Fruit fly (Drosophila melanogaster): ENCODE results near the gene Eig71Eh.
A peak's percentile ranks its signal among the peaks of the same experiment; 100 is the strongest.

The Eig71Eh gene

dm6 chr3L:15692388-15692787, 33.1 kb upstream of the Eig71Eh start:
- TF ChIP-seq Vsx1 (GFP tag; optimal IDR thresholded peaks at IDR 0.05) (peak; percentile 34), bigmax (GFP tag; optimal IDR thresholded peaks at IDR 0.05) (no peak), GATAe (GFP tag; conservative IDR thresholded peaks at IDR 0.05) (0 out of 2 replicates have a peak, but pooled peaks have one; percentile 33), mirr (GFP tag; optimal IDR thresholded peaks at IDR 0.05) (peak; percentile 89), sug (tag; optimal IDR thresholded peaks at IDR 0.05) (peak; percentile 35), HLH4C (GFP tag; IDR thresholded peaks at IDR 0.05; ENCODE audit: partially characterized antibody) (no peak), exex (tag; optimal IDR thresholded peaks at IDR 0.05) (peak; percentile 97), Rfx (GFP tag; IDR thresholded peaks at IDR 0.05) (peak; percentile 54; the same call in 1 of the 2 replicates)

dm6 chr3L:15691968-15692367, 32.7 kb upstream of the Eig71Eh start, which contains the start of gene CG34451:
Gene CG34451 (minus strand): TSS chr3L:15692068.
- TF ChIP-seq row (GFP tag; IDR thresholded peaks at IDR 0.05) (0 out of 3 replicates have a peak, but pooled peaks have one; percentile 6), sens (GFP tag) (peak; percentile 11), Ets65A (GFP tag) (no peak), CG7372 (GFP tag; IDR thresholded peaks at IDR 0.05) (no peak), Antp (GFP tag; optimal IDR thresholded peaks at IDR 0.05) (no peak)

DNA sequence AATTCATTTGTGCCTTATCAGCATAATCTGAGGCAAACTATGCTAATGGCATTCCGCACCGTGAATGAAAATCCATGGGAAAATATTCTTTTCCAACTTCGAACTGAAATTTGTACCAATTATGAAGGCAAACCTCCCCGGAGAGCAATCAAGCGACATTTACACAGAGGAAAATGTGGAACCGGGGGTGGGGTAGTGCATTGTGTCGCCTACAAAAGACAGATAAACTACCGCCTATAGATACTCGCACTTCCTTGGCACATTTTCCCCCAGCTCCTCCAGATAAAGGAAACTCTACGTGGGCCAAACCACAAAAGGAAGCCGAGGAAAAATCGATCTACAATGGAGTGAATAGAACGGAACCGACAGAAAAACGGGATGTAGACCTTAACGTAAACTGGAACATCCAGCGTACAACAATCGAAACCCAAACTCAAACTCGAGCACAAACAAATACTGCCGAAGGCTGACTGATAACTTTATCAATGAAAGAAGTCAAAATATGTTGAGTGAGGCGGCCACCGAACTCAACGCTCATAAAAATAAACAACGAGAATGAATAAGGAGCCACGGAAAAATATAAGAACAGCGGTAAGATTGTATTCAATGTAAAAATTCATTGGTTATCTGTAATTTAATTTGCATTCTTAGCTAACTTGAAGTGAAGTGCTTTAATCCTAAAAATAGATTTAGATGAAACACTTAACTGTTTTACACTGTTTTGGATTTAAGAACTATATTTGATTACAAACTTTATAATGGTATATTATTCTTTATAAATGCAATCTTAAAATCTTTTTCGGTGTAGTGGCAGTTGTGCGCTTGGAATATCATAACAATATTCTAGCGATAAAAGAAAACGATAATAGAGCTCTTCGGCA, 31.7 kb upstream of the Eig71Eh start:
- TF ChIP-seq sens (GFP tag) (peak; percentile 88), caup (GFP tag; optimal IDR thresholded peaks at IDR 0.05; ENCODE audit: severe bottlenecking) (peak; percentile 30), CG4282 (GFP tag; optimal IDR thresholded peaks at IDR 0.05) (no peak), dpn (GFP tag; optimal IDR thresholded peaks at IDR 0.05) (no peak), CG8359 (GFP tag; optimal IDR thresholded peaks at IDR 0.05; ENCODE audit: borderline replicate concordance) (no peak), CG4424 (GFP tag; optimal IDR thresholded peaks at IDR 0.05) (peak; percentile 40), Mrtf (GFP tag; IDR thresholded peaks at IDR 0.05) (peak; percentile 45; the same call in 1 of the 3 replicates), CG9727 (GFP tag; optimal IDR thresholded peaks at IDR 0.05) (peak; percentile 24), zen (tag; optimal IDR thresholded peaks at IDR 0.05) (peak; percentile 64), Hr3 (GFP tag; optimal IDR thresholded peaks at IDR 0.05) (no peak), Elba2 (GFP tag; optimal IDR thresholded peaks at IDR 0.05) (no peak), BEAF-32 (GFP tag; optimal IDR thresholded peaks at IDR 0.05) (no peak), ham (GFP tag; IDR thresholded peaks at IDR 0.05) (no peak), btn (GFP tag; optimal IDR thresholded peaks at IDR 0.05) (peak; percentile 21), Oli (tag; optimal IDR thresholded peaks at IDR 0.05) (peak; percentile 33), dysf (GFP tag; IDR thresholded peaks at IDR 0.05) (0 out of 3 replicates have a peak, but pooled peaks have one; percentile 21), dmrt99B (tag; optimal IDR thresholded peaks at IDR 0.05) (peak; percentile 61), gsb-n (tag; optimal IDR thresholded peaks at IDR 0.05) (peak; percentile 31), gem (tag; optimal IDR thresholded peaks at IDR 0.05) (peak; percentile 83), CG5245 (GFP tag; optimal IDR thresholded peaks at IDR 0.05) (no peak), YL-1 (GFP tag; optimal IDR thresholded peaks at IDR 0.05) (no peak), HLH3B (GFP tag; IDR thresholded peaks at IDR 0.05) (0 out of 2 replicates have a peak, but pooled peaks have one; percentile 17), CG17829 (tag; optimal IDR thresholded peaks at IDR 0.05) (peak; percentile 72), exex (tag; optimal IDR thresholded peaks at IDR 0.05) (peak; percentile 56), pum (GFP tag; optimal IDR thresholded peaks at IDR 0.05) (no peak), CG9932 (GFP tag; IDR thresholded peaks at IDR 0.05) (peak; percentile 54), sisA (GFP tag; IDR thresholded peaks at IDR 0.05) (peak; percentile 43; the same call in 1 of the 2 replicates), Blimp-1 (GFP tag; optimal IDR thresholded peaks at IDR 0.05) (peak; percentile 84), crc (GFP tag; optimal IDR thresholded peaks at IDR 0.05) (no peak), CG4820 (GFP tag; optimal IDR thresholded peaks at IDR 0.05) (peak; percentile 64), CG2120 (GFP tag; optimal IDR thresholded peaks at IDR 0.05) (peak; percentile 0), CG6654 (GFP tag; optimal IDR thresholded peaks at IDR 0.05) (peak; percentile 19), CG12391 (tag; optimal IDR thresholded peaks at IDR 0.05) (peak; percentile 59), nau (GFP tag; optimal IDR thresholded peaks at IDR 0.05) (peak; percentile 12)

Data from whole organism, embryonic.